1 worm cellular context compared by ENCODE assay signal in the genomic region with DNA sequence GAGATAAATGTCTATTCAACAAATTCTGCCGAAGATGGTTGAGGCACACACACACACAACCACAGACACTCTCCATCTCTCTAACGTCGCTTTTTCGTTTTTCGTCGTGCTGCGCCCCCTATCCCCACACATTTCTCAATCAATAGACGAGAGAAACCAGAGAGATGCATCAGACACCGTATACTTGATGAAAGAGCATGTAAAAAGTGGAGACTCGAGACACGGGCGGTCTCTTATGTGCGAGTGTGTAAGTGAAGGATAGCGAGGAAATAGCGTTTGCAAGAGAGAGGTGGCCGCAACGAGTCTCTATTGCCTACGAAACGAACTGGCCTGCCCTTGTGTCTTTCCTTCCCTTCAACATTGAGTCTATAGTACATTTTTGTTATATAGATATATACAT.
TF ChIP-seq lines count a peak whose summit lies in the region.

No protein-coding gene starts in this region.

TF ChIP-seq in whole organism, L1 larva, 84 proteins besides CTCF, POLR2A, EP300 and RAD21 (continued from another document):
- TF ChIP-seq fkh-10 (GFP tag; optimal IDR thresholded peaks at IDR 0.05; lab: Kevin White, UChicago) (peak; percentile 81), lin-35 (GFP tag; optimal IDR thresholded peaks at IDR 0.05; lab: Kevin White, UChicago) (peak; percentile 83 to 87), pag-3 (tag; optimal IDR thresholded peaks at IDR 0.05; lab: Kevin White, UChicago; ENCODE audit: borderline replicate concordance, insufficient read depth) (peak; percentile 18), pqm-1 (tag; optimal IDR thresholded peaks at IDR 0.05; lab: Kevin White, UChicago) (no peak), F16B12.6 (tag; optimal IDR thresholded peaks at IDR 0.05; lab: Kevin White, UChicago) (no peak), zip-4 (GFP tag; optimal IDR thresholded peaks at IDR 0.05; lab: Kevin White, UChicago) (peak; percentile 45), mab-9 (GFP tag; IDR thresholded peaks at IDR 0.05; lab: Robert Waterston, UW) (peak; percentile 74; the same call in 1 of the 2 replicates), vab-15 (tag; optimal IDR thresholded peaks at IDR 0.05; lab: Kevin White, UChicago) (no peak), efl-1 (optimal IDR thresholded peaks at IDR 0.05; lab: Kevin White, UChicago) (peak; percentile 80 to 88), efl-1 (GFP tag; optimal IDR thresholded peaks at IDR 0.05 in 1 of 2; lab: Kevin White, UChicago) (peak; percentile 52 to 88), mdl-1 (tag; optimal IDR thresholded peaks at IDR 0.05; lab: Kevin White, UChicago) (peak in 1 of 2 experiments; percentile 90), nhr-76 (tag; optimal IDR thresholded peaks at IDR 0.05; lab: Kevin White, UChicago) (no peak), lin-39 (tag; optimal IDR thresholded peaks at IDR 0.05; lab: Kevin White, UChicago) (no peak), mep-1 (tag; optimal IDR thresholded peaks at IDR 0.05; lab: Kevin White, UChicago) (peak; percentile 90), nhr-47 (tag; optimal IDR thresholded peaks at IDR 0.05; lab: Kevin White, UChicago) (peak; percentile 92), ceh-88 (GFP tag; IDR thresholded peaks at IDR 0.05; lab: Robert Waterston, UW) (no peak; the same call in 1 of the 2 replicates), aly-2 (tag; optimal IDR thresholded peaks at IDR 0.05; lab: Kevin White, UChicago) (peak; percentile 75), fkh-4 (tag; optimal IDR thresholded peaks at IDR 0.05; lab: Kevin White, UChicago; ENCODE audit: borderline replicate concordance) (no peak), alr-1 (tag; optimal IDR thresholded peaks at IDR 0.05; lab: Kevin White, UChicago; ENCODE audit: borderline replicate concordance) (no peak), mef-2 (tag; optimal IDR thresholded peaks at IDR 0.05; lab: Kevin White, UChicago) (peak; percentile 57), ceh-90 (tag; optimal IDR thresholded peaks at IDR 0.05; lab: Kevin White, UChicago) (no peak), lsy-2 (tag; optimal IDR thresholded peaks at IDR 0.05; lab: Kevin White, UChicago) (peak; percentile 89 to 96), nhr-84 (tag; optimal IDR thresholded peaks at IDR 0.05; lab: Kevin White, UChicago) (no peak), grh-1 (GFP tag; IDR thresholded peaks at IDR 0.05; lab: Robert Waterston, UW) (peak; percentile 70), C04F5.9 (tag; optimal IDR thresholded peaks at IDR 0.05; lab: Kevin White, UChicago) (peak; percentile 44), ces-1 (GFP tag; optimal IDR thresholded peaks at IDR 0.05; lab: Kevin White, UChicago) (no peak)
TF ChIP-seq in whole organism, L1 larva: peak in this region for 61.
